Fruit fly (Drosophila melanogaster): Measurements from ENCODE around the gene LManVI.
A peak's percentile ranks its signal among the peaks of the same experiment; 100 is the strongest.

- no peak for TF ChIP-seq Spps (tag; optimal IDR thresholded peaks at IDR 0.05)
- no peak for TF ChIP-seq CG12104 (GFP tag; optimal IDR thresholded peaks at IDR 0.05)
- TF ChIP-seq Hsf (GFP tag; optimal IDR thresholded peaks at IDR 0.05) = no peak
- TF ChIP-seq E2f2 (GFP tag; IDR thresholded peaks at IDR 0.05) = no peak; the same call in 1 of the 2 replicates
- TF ChIP-seq shn (GFP tag; optimal IDR thresholded peaks at IDR 0.05) = no peak
- TF ChIP-seq Fer1 (GFP tag; optimal IDR thresholded peaks at IDR 0.05) = no peak
- no peak for TF ChIP-seq CG3065 (GFP tag; optimal IDR thresholded peaks at IDR 0.05)
- TF ChIP-seq nau (GFP tag; optimal IDR thresholded peaks at IDR 0.05) = no peak
- no peak for TF ChIP-seq Ets65A (GFP tag)
- no peak for TF ChIP-seq CG11696 (GFP tag; IDR thresholded peaks at IDR 0.05)
- TF ChIP-seq grau (tag; optimal IDR thresholded peaks at IDR 0.05) = no peak
- TF ChIP-seq scrt (GFP tag; optimal IDR thresholded peaks at IDR 0.05) = no peak
- no peak for TF ChIP-seq CG17328 (GFP tag; IDR thresholded peaks at IDR 0.05)
- 0 out of 3 replicates have a peak, but pooled peaks have one; percentile 10 for TF ChIP-seq Dbx (GFP tag; IDR thresholded peaks at IDR 0.05)
These were observed 48.4 kb downstream of the LManVI start for dm6 chr2L:8732702-8733101.

All from whole organism, embryonic.